Worm (Caenorhabditis elegans) whole organism, young adult: ENCODE measurements around the gene F23D12.4.

Experiments used
- B0019.2 ChIP-seq: fragments of 200-800 bp; sonication (Bioruptor generic); conservative IDR thresholded peaks from 2 replicates; pipeline ENCODE4 v1.3.6; 2022; ENCODE audit warnings: missing genetic modification reagents, missing genetic modification characterization, missing compliant biosample characterization
- B0035.1 ChIP-seq: sonication (generic microtip); optimal IDR thresholded peaks from 2 replicates; lab custom pipeline; 2016; ENCODE audit warnings: missing genetic modification characterization, mild to moderate bottlenecking, missing compliant biosample characterization, missing genotype, missing genetic modification reagents
- B0336.3 ChIP-seq: fragments of 200-800 bp; sonication (Bioruptor generic); IDR thresholded peaks from 2 replicates; pipeline ENCODE4 v1.3.6; 2022; ENCODE audit warnings: missing genetic modification characterization, missing compliant biosample characterization
- C17E4.6 ChIP-seq: fragments of 200-800 bp; sonication (Bioruptor generic); IDR thresholded peaks from 2 replicates; pipeline ENCODE4 v1.3.6; 2022; ENCODE audit warnings: missing genetic modification reagents, missing genetic modification characterization, missing compliant biosample characterization
- F33H1.4 ChIP-seq: fragments of 200-800 bp; sonication (Bioruptor generic); IDR thresholded peaks from 2 replicates; pipeline ENCODE4 v1.3.6; 2022; ENCODE audit warnings: missing genetic modification reagents, missing genetic modification characterization, missing compliant biosample characterization
- F37B4.10 ChIP-seq: fragments of 200-800 bp; sonication (Bioruptor generic); IDR thresholded peaks from 2 replicates; pipeline ENCODE4 v1.3.6; 2022; ENCODE audit warnings: missing genetic modification characterization, missing compliant biosample characterization
- F39B2.1 ChIP-seq: fragments of 200-800 bp; sonication (Bioruptor generic); IDR thresholded peaks from 2 replicates; pipeline ENCODE4 v1.3.6; 2022; ENCODE audit warnings: missing genetic modification reagents, missing genetic modification characterization, missing compliant biosample characterization
- F55B11.4 ChIP-seq: sonication (generic microtip); optimal IDR thresholded peaks from 2 replicates; lab custom pipeline; 2016; ENCODE audit warnings: missing compliant biosample characterization, missing genetic modification characterization, borderline replicate concordance; ENCODE audit not compliant: insufficient read depth
- F57C9.4 ChIP-seq: sonication (generic microtip); optimal IDR thresholded peaks from 2 replicates; lab custom pipeline; 2017; ENCODE audit warnings: mild to moderate bottlenecking, missing genetic modification characterization, missing compliant biosample characterization
- K11D2.4 ChIP-seq: fragments of 200-800 bp; sonication (Bioruptor generic); IDR thresholded peaks from 2 replicates; pipeline ENCODE4 v1.3.6; 2022; ENCODE audit warnings: missing genetic modification reagents, missing genetic modification characterization, missing compliant biosample characterization
- K12H6.12 ChIP-seq: fragments of 200-800 bp; sonication (Bioruptor generic); optimal IDR thresholded peaks from 2 replicates; lab custom pipeline; 2018; ENCODE audit warnings: mild to moderate bottlenecking, missing genetic modification characterization, missing compliant biosample characterization
- T26A5.8 ChIP-seq: sonication (generic microtip); optimal IDR thresholded peaks from 2 replicates; lab custom pipeline; 2016; ENCODE audit warnings: missing genetic modification characterization, missing compliant biosample characterization
- Y95B8A.8 ChIP-seq: fragments of 200-800 bp; sonication (Bioruptor generic); IDR thresholded peaks from 2 replicates; pipeline ENCODE4 v1.3.6; 2022; ENCODE audit warnings: missing genetic modification reagents, missing genetic modification characterization, missing compliant biosample characterization
- ZK185.1 ChIP-seq: sonication (generic microtip); optimal IDR thresholded peaks from 2 replicates; lab custom pipeline; 2016; ENCODE audit warnings: mild to moderate bottlenecking, missing genetic modification characterization, missing compliant biosample characterization; ENCODE audit not compliant: poor library complexity, severe bottlenecking
- akir-1 ChIP-seq: fragments of 200-800 bp; sonication (Bioruptor generic); optimal IDR thresholded peaks from 2 replicates; lab custom pipeline; 2018; ENCODE audit warnings: mild to moderate bottlenecking, missing genetic modification characterization, moderate library complexity, missing compliant biosample characterization
- aptf-2 ChIP-seq: fragments of 200-800 bp; sonication (Bioruptor generic); conservative IDR thresholded peaks from 2 replicates; pipeline ENCODE4 v1.3.6; 2022; ENCODE audit warnings: missing genetic modification reagents, missing genetic modification characterization, missing compliant biosample characterization
- aptf-3 ChIP-seq: fragments of 200-800 bp; sonication (Bioruptor generic); IDR thresholded peaks from 2 replicates; pipeline ENCODE4 v1.3.6; 2022; ENCODE audit warnings: missing genetic modification characterization, missing compliant biosample characterization
- athp-1 ChIP-seq: sonication (generic microtip); optimal IDR thresholded peaks from 2 replicates; lab custom pipeline; 2017; ENCODE audit warnings: mild to moderate bottlenecking, missing genetic modification characterization, missing compliant biosample characterization
- attf-3 ChIP-seq: fragments of 200-800 bp; sonication (Bioruptor generic); conservative IDR thresholded peaks from 2 replicates; pipeline ENCODE4 v1.3.6; 2022; ENCODE audit warnings: missing genetic modification reagents, missing genetic modification characterization, missing compliant biosample characterization
- attf-6 ChIP-seq: fragments of 200-800 bp; sonication (Bioruptor generic); IDR thresholded peaks from 2 replicates; pipeline ENCODE4 v1.3.6; 2022; ENCODE audit warnings: missing genetic modification reagents, missing genetic modification characterization, missing compliant biosample characterization
- ceh-100 ChIP-seq: fragments of 200-800 bp; sonication (Bioruptor generic); IDR thresholded peaks from 2 replicates; pipeline ENCODE4 v1.3.6; 2022; ENCODE audit warnings: missing genetic modification reagents, missing genetic modification characterization, missing compliant biosample characterization
- ceh-27 ChIP-seq: fragments of 200-800 bp; sonication (Bioruptor generic); optimal IDR thresholded peaks from 2 replicates; lab custom pipeline; 2018; ENCODE audit warnings: mild to moderate bottlenecking, missing genetic modification characterization, moderate library complexity, missing compliant biosample characterization
- ceh-58 ChIP-seq: fragments of 200-800 bp; sonication (Bioruptor generic); IDR thresholded peaks from 2 replicates; pipeline ENCODE4 v1.3.6; 2022; ENCODE audit warnings: missing genetic modification characterization, missing compliant biosample characterization
- chd-7 ChIP-seq: sonication (generic microtip); optimal IDR thresholded peaks from 2 replicates; lab custom pipeline; 2016; ENCODE audit warnings: mild to moderate bottlenecking, missing genetic modification characterization, moderate library complexity, missing compliant biosample characterization
- dpl-1 ChIP-seq: fragments of 150-350 bp; optimal IDR thresholded peaks from 2 replicates; lab custom pipeline; 2014; ENCODE audit warnings: missing biosample characterization, missing genetic modification reagents, missing genetic modification characterization
- ekl-4 ChIP-seq: fragments of 200-800 bp; sonication (Bioruptor generic); IDR thresholded peaks from 2 replicates; pipeline ENCODE4 v1.3.6; 2022; ENCODE audit warnings: missing genetic modification reagents, missing genetic modification characterization, missing compliant biosample characterization
- hlh-12 ChIP-seq: sonication (generic microtip); optimal IDR thresholded peaks from 2 replicates; lab custom pipeline; 2016; ENCODE audit warnings: missing genetic modification characterization, missing compliant biosample characterization
- hlh-26 ChIP-seq: fragments of 200-800 bp; sonication (Bioruptor generic); conservative IDR thresholded peaks from 2 replicates; pipeline ENCODE4 v1.3.6; 2022; ENCODE audit warnings: missing genetic modification reagents, missing genetic modification characterization, missing compliant biosample characterization
- hmg-20 ChIP-seq: fragments of 200-800 bp; sonication (Bioruptor generic); IDR thresholded peaks from 2 replicates; pipeline ENCODE4 v1.3.6; 2022; ENCODE audit warnings: missing genetic modification reagents, missing genetic modification characterization, missing compliant biosample characterization
- let-526 ChIP-seq: fragments of 200-800 bp; sonication (Bioruptor generic); IDR thresholded peaks from 2 replicates; pipeline ENCODE4 v1.3.6; 2022; ENCODE audit warnings: missing genetic modification reagents, missing genetic modification characterization, missing compliant biosample characterization
- lin-26 ChIP-seq: fragments of 200-800 bp; sonication (Bioruptor generic); IDR thresholded peaks from 2 replicates; pipeline ENCODE4 v1.3.6; 2022; ENCODE audit warnings: missing genetic modification reagents, missing genetic modification characterization, missing compliant biosample characterization
- lin-40 ChIP-seq: sonication (generic microtip); optimal IDR thresholded peaks from 2 replicates; lab custom pipeline; 2016; ENCODE audit warnings: missing genetic modification characterization, mild to moderate bottlenecking, missing compliant biosample characterization, missing genotype, missing genetic modification reagents
- madf-3 ChIP-seq: fragments of 200-800 bp; sonication (Bioruptor generic); IDR thresholded peaks from 2 replicates; pipeline ENCODE4 v1.3.6; 2022; ENCODE audit warnings: missing genetic modification reagents, missing genetic modification characterization, missing compliant biosample characterization
- madf-6 ChIP-seq: fragments of 200-800 bp; sonication (Bioruptor generic); IDR thresholded peaks from 2 replicates; pipeline ENCODE4 v1.3.6; 2022; ENCODE audit warnings: missing genetic modification reagents, missing genetic modification characterization, missing compliant biosample characterization
- nfya-1 ChIP-seq: sonication (generic microtip); optimal IDR thresholded peaks from 2 replicates; lab custom pipeline; 2017; ENCODE audit warnings: antibody characterized with exemption, missing compliant biosample characterization, missing genetic modification characterization, borderline replicate concordance; ENCODE audit not compliant: insufficient read depth
- nfya-2 ChIP-seq: fragments of 200-800 bp; sonication (Bioruptor generic); IDR thresholded peaks from 2 replicates; pipeline ENCODE4 v1.3.6; 2022; ENCODE audit warnings: missing genetic modification reagents, missing genetic modification characterization, missing compliant biosample characterization
- nhr-27 ChIP-seq: fragments of 200-800 bp; sonication (Bioruptor generic); optimal IDR thresholded peaks from 2 replicates; lab custom pipeline; 2018; ENCODE audit warnings: mild to moderate bottlenecking, missing genetic modification characterization, moderate library complexity, missing compliant biosample characterization
- nhr-80 ChIP-seq: sonication (generic microtip); optimal IDR thresholded peaks from 2 replicates; lab custom pipeline; 2016; ENCODE audit warnings: missing genetic modification characterization, missing compliant biosample characterization
- repo-1 ChIP-seq: sonication (generic microtip); optimal IDR thresholded peaks from 2 replicates; lab custom pipeline; 2017; ENCODE audit warnings: mild to moderate bottlenecking, missing genetic modification characterization, missing compliant biosample characterization
- snpc-3.4 ChIP-seq: sonication (generic microtip); optimal IDR thresholded peaks from 2 replicates; lab custom pipeline; 2017; ENCODE audit warnings: missing genetic modification characterization, mild to moderate bottlenecking, missing compliant biosample characterization, antibody characterized with exemption, moderate library complexity, missing genotype, missing genetic modification reagents
- somi-1 ChIP-seq: fragments of 200-800 bp; sonication (Bioruptor generic); optimal IDR thresholded peaks from 2 replicates; lab custom pipeline; 2018; ENCODE audit warnings: mild to moderate bottlenecking, missing genetic modification characterization, missing compliant biosample characterization
- tlf-1 ChIP-seq: fragments of 200-800 bp; sonication (Bioruptor generic); optimal IDR thresholded peaks from 2 replicates; lab custom pipeline; 2018; ENCODE audit warnings: mild to moderate bottlenecking, missing genetic modification characterization, missing compliant biosample characterization
- unc-62 ChIP-seq: fragments of 150-350 bp; optimal IDR thresholded peaks from 2 replicates; lab custom pipeline; 2014; ENCODE audit warnings: missing biosample characterization, missing genetic modification reagents, missing genetic modification characterization
- xnd-1 ChIP-seq: sonication (generic microtip); optimal IDR thresholded peaks from 2 replicates; lab custom pipeline; 2016; ENCODE audit warnings: missing genotype, missing genetic modification reagents, missing genetic modification characterization, missing compliant biosample characterization
- zim-3 ChIP-seq: sonication (generic microtip); optimal IDR thresholded peaks from 2 replicates; lab custom pipeline; 2017; ENCODE audit warnings: mild to moderate bottlenecking, missing genetic modification characterization, moderate library complexity, missing compliant biosample characterization
- ztf-25 ChIP-seq: fragments of 200-800 bp; sonication (Bioruptor generic); IDR thresholded peaks from 2 replicates; pipeline ENCODE4 v1.3.6; 2022; ENCODE audit warnings: missing genetic modification reagents, missing genetic modification characterization, missing compliant biosample characterization
- ztf-26 ChIP-seq: sonication (generic microtip); optimal IDR thresholded peaks from 2 replicates; lab custom pipeline; 2017; ENCODE audit warnings: missing genetic modification characterization, missing compliant biosample characterization
- ztf-3 ChIP-seq: fragments of 200-800 bp; sonication (Bioruptor generic); optimal IDR thresholded peaks from 2 replicates; lab custom pipeline; 2018; ENCODE audit warnings: mild to moderate bottlenecking, missing genetic modification characterization, missing compliant biosample characterization

Gene F23D12.4

DNA sequence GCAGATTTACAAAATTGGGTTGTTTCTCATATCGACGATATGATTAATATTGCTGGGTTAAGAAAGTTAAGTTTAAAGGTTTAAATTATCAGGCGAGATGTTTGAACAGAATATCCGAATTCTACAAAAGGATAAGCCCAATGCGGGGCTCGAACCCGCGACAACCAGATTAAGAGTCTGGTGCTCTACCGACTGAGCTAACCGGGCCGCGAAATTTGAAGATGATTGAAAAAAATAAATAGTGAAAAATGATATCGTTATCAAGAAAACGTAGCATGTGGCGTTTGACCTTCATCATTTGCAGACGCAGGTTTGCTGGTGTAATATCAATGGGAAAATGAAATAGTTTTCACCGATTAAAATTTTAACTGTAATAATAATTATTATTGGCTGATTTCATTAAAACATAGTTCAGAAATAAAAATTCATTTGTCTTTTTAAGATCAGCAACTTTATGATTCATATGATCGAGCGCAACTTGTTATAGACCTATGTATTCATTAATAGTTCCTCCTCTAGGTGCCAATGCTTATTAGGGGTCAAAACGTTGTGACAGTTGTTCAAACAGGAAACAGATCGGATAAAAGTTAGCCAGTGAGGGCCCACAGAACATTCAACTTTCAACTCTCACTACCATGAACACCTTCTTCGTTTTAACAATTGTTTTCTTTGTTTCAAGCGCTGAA is 34.1 kb downstream of the F23D12.4 start, which contains the start of gene M163.11 (continued):
- TF ChIP-seq F55B11.4 (tag; lab: Kevin White, UChicago) (no peak), repo-1 (tag; lab: Kevin White, UChicago) (peak; percentile 38), ZK185.1 (tag; lab: Kevin White, UChicago) (peak; percentile 87), F57C9.4 (tag; lab: Kevin White, UChicago) (no peak), ceh-58 (GFP tag; lab: Robert Waterston, UW) (no peak), madf-3 (peak; percentile 80; the same call in 1 of the 2 replicates), attf-6 (0 out of 2 replicates have a peak, but pooled peaks have one; percentile 25), nfya-1 (no peak), nfya-2 (no peak), F39B2.1 (GFP tag; lab: Robert Waterston, UW) (no peak), unc-62 (GFP tag; lab: Kevin White, UChicago) (no peak), B0336.3 (GFP tag; lab: Robert Waterston, UW) (no peak), ztf-26 (peak; percentile 15), ztf-25 (GFP tag; lab: Robert Waterston, UW) (no peak), somi-1 (GFP tag; lab: Kevin White, UChicago) (no peak), C17E4.6 (GFP tag; lab: Robert Waterston, UW) (no peak), let-526 (GFP tag; lab: Robert Waterston, UW) (no peak), madf-6 (GFP tag; lab: Robert Waterston, UW) (peak; percentile 44; the same call in 1 of the 2 replicates), Y95B8A.8 (no peak), F37B4.10 (GFP tag; lab: Robert Waterston, UW) (no peak), K12H6.12 (no peak), B0019.2 (GFP tag; lab: Robert Waterston, UW) (no peak), dpl-1 (GFP tag; lab: Kevin White, UChicago) (no peak), aptf-3 (GFP tag; lab: Robert Waterston, UW) (0 out of 2 replicates have a peak, but pooled peaks have one; percentile 55), xnd-1 (tag; lab: Kevin White, UChicago) (no peak), nhr-27 (tag; lab: Kevin White, UChicago) (peak; percentile 44), akir-1 (GFP tag; lab: Kevin White, UChicago) (no peak), ekl-4 (GFP tag; lab: Robert Waterston, UW) (0 out of 2 replicates have a peak, but pooled peaks have one; percentile 55), F33H1.4 (GFP tag; lab: Robert Waterston, UW) (no peak), lin-40 (tag; lab: Kevin White, UChicago) (peak; percentile 11), T26A5.8 (no peak), athp-1 (tag; lab: Kevin White, UChicago) (peak; percentile 21), chd-7 (tag; lab: Kevin White, UChicago) (peak; percentile 61), ceh-100 (GFP tag; lab: Robert Waterston, UW) (no peak), aptf-2 (no peak), hlh-26 (no peak), K11D2.4 (GFP tag; lab: Robert Waterston, UW) (no peak), hmg-20 (GFP tag; lab: Robert Waterston, UW) (peak; percentile 67; the same call in 1 of the 2 replicates), zim-3 (tag; lab: Kevin White, UChicago) (peak; percentile 57), tlf-1 (peak; percentile 15), ztf-3 (GFP tag; lab: Kevin White, UChicago) (no peak), lin-26 (peak; percentile 96), B0035.1 (tag; lab: Kevin White, UChicago) (peak; percentile 43), hlh-12 (peak; percentile 44), snpc-3.4 (tag; lab: Kevin White, UChicago) (peak; percentile 86), nhr-80 (peak; percentile 8), ceh-27 (no peak), attf-3 (GFP tag; lab: Robert Waterston, UW) (0 out of 2 replicates have a peak, but pooled peaks have one; percentile 17)
